Fruit fly (Drosophila melanogaster): ENCODE data around the gene CG3104.

- TF ChIP-seq pan (optimal IDR thresholded peaks at IDR 0.05) = no peak
- TF ChIP-seq usp (GFP tag; optimal IDR thresholded peaks at IDR 0.05) = no peak
Measured at dm6 chr2L:2887760-2888600, 32.4 kb upstream of the CG3104 start.

Data from whole organism.